Worm (Caenorhabditis elegans) whole organism, mixed stage, embryonic: ENCODE data around the gene F55C12.2.

Source experiments
- M03D4.4 ChIP-seq: sonication (generic microtip); optimal IDR thresholded peaks from 2 replicates; lab custom pipeline; 2017; ENCODE audit warnings: mild to moderate bottlenecking, missing genetic modification characterization, missing compliant biosample characterization
- blmp-1 ChIP-seq: fragments of 150-350 bp; optimal IDR thresholded peaks from 2 replicates; lab custom pipeline; 2014; ENCODE audit warnings: missing biosample characterization, missing genetic modification characterization
- lsy-2 ChIP-seq: fragments of 150-350 bp; optimal IDR thresholded peaks from 2 replicates; lab custom pipeline; 2014; ENCODE audit warnings: missing biosample characterization, missing genetic modification characterization
- mep-1 ChIP-seq: fragments of 150-350 bp; optimal IDR thresholded peaks from 2 replicates; lab custom pipeline; 2017; ENCODE audit warnings: missing biosample characterization, missing genetic modification reagents, missing genetic modification characterization, inconsistent platforms
- nhr-12 ChIP-seq: fragments of 150-350 bp; optimal IDR thresholded peaks from 2 replicates; lab custom pipeline; 2014; ENCODE audit warnings: missing biosample characterization, missing genetic modification characterization
- nhr-237 ChIP-seq: fragments of 150-350 bp; optimal IDR thresholded peaks from 2 replicates; lab custom pipeline; 2014; ENCODE audit warnings: missing biosample characterization, missing genetic modification characterization
- nhr-28 ChIP-seq: fragments of 150-350 bp; optimal IDR thresholded peaks from 2 replicates; lab custom pipeline; 2014; ENCODE audit warnings: missing biosample characterization, missing genetic modification characterization
- pha-4 ChIP-seq: fragments of 150-350 bp; optimal IDR thresholded peaks from 2 replicates; lab custom pipeline; 2018; ENCODE audit warnings: missing biosample characterization, missing genetic modification reagents, missing genetic modification characterization
- snpc-4 ChIP-seq: fragments of 150-350 bp; optimal IDR thresholded peaks from 2 replicates; lab custom pipeline; 2014; ENCODE audit warnings: missing biosample characterization, missing genetic modification characterization
- unc-120 ChIP-seq: sonication (generic microtip); optimal IDR thresholded peaks from 2 replicates; lab custom pipeline; 2017; ENCODE audit warnings: missing genetic modification characterization, missing compliant biosample characterization; ENCODE audit not compliant: poor library complexity, severe bottlenecking
- unc-39 ChIP-seq: fragments of 150-350 bp; optimal IDR thresholded peaks from 2 replicates; lab custom pipeline; 2014; ENCODE audit warnings: missing biosample characterization, missing genetic modification characterization

- no peak for TF ChIP-seq snpc-4 (tag; lab: Kevin White, UChicago)
- no peak for TF ChIP-seq M03D4.4 (tag; lab: Kevin White, UChicago)
- no peak for TF ChIP-seq pha-4 (tag; lab: Kevin White, UChicago)
- no peak for TF ChIP-seq nhr-28 (tag; lab: Kevin White, UChicago)
- no peak for TF ChIP-seq unc-120 (tag; lab: Kevin White, UChicago)
- no peak for TF ChIP-seq lsy-2
- TF ChIP-seq unc-39 (tag; lab: Kevin White, UChicago): no peak
- no peak for TF ChIP-seq mep-1 (tag; lab: Kevin White, UChicago)
- TF ChIP-seq blmp-1 (tag; lab: Kevin White, UChicago): no peak
- no peak for TF ChIP-seq nhr-237 (tag; lab: Kevin White, UChicago)
- no peak for TF ChIP-seq nhr-12 (tag; lab: Kevin White, UChicago)
Measured at ce11 chrII:5895870-5896269, 19.3 kb downstream of the F55C12.2 start, which contains the start of gene F59G1.4.
